Worm (Caenorhabditis elegans) whole organism, mixed stage, embryonic: ENCODE data around the gene F47B7.3.

Experiments used
- M03D4.4 ChIP-seq: sonication (generic microtip); optimal IDR thresholded peaks from 2 replicates; lab custom pipeline; 2017; ENCODE audit warnings: mild to moderate bottlenecking, missing genetic modification characterization, missing compliant biosample characterization
- bed-3 ChIP-seq: fragments of 200-800 bp; sonication (Bioruptor generic); optimal IDR thresholded peaks from 3 replicates; lab custom pipeline; 2018; ENCODE audit warnings: mild to moderate bottlenecking, missing genetic modification characterization, moderate library complexity, missing compliant biosample characterization
- blmp-1 ChIP-seq: fragments of 150-350 bp; optimal IDR thresholded peaks from 2 replicates; lab custom pipeline; 2014; ENCODE audit warnings: missing biosample characterization, missing genetic modification characterization
- ceh-39 ChIP-seq: fragments of 150-350 bp; optimal IDR thresholded peaks from 2 replicates; lab custom pipeline; 2014; ENCODE audit warnings: missing biosample characterization, missing genetic modification characterization
- ceh-83 ChIP-seq: fragments of 200-800 bp; sonication (Bioruptor generic); optimal IDR thresholded peaks from 2 replicates; lab custom pipeline; 2018; ENCODE audit warnings: mild to moderate bottlenecking, missing genetic modification characterization, missing compliant biosample characterization
- cnd-1 ChIP-seq: fragments of 200-800 bp; sonication (Bioruptor generic); optimal IDR thresholded peaks from 2 replicates; lab custom pipeline; 2018; ENCODE audit warnings: mild to moderate bottlenecking, missing genetic modification characterization, missing compliant biosample characterization
- drap-1 ChIP-seq: fragments of 200-800 bp; sonication (Bioruptor generic); optimal IDR thresholded peaks from 3 replicates; lab custom pipeline; 2018; ENCODE audit warnings: mild to moderate bottlenecking, missing genetic modification characterization, missing compliant biosample characterization
- elt-1 ChIP-seq: sonication (generic microtip); optimal IDR thresholded peaks from 2 replicates; lab custom pipeline; 2017; ENCODE audit warnings: missing genetic modification characterization, mild to moderate bottlenecking, missing compliant biosample characterization, antibody characterized with exemption, moderate library complexity, borderline replicate concordance; ENCODE audit not compliant: insufficient read depth
- elt-3 ChIP-seq: fragments of 150-350 bp; optimal IDR thresholded peaks from 2 replicates; lab custom pipeline; 2014; ENCODE audit warnings: missing biosample characterization, missing genetic modification characterization
- flh-1 ChIP-seq: fragments of 200-800 bp; sonication (Bioruptor generic); optimal IDR thresholded peaks from 2 replicates; lab custom pipeline; 2018; ENCODE audit warnings: mild to moderate bottlenecking, missing genetic modification characterization, moderate library complexity, missing compliant biosample characterization
- ham-2 ChIP-seq: fragments of 200-800 bp; sonication (Bioruptor generic); optimal IDR thresholded peaks from 2 replicates; lab custom pipeline; 2018; ENCODE audit warnings: mild to moderate bottlenecking, missing genetic modification characterization, missing compliant biosample characterization
- hlh-1 ChIP-seq: fragments of 150-350 bp; optimal IDR thresholded peaks from 2 replicates; lab custom pipeline; 2014; ENCODE audit warnings: missing biosample characterization, missing genetic modification reagents, missing genetic modification characterization
- lin-13 ChIP-seq: fragments of 150-350 bp; optimal IDR thresholded peaks from 2 replicates; lab custom pipeline; 2014; ENCODE audit warnings: missing biosample characterization, missing genetic modification characterization
- lin-32 ChIP-seq: fragments of 200-800 bp; sonication (Bioruptor generic); optimal IDR thresholded peaks from 2 replicates; lab custom pipeline; 2018; ENCODE audit warnings: mild to moderate bottlenecking, missing genetic modification characterization, missing compliant biosample characterization
- lsy-2 ChIP-seq: fragments of 150-350 bp; optimal IDR thresholded peaks from 2 replicates; lab custom pipeline; 2014; ENCODE audit warnings: missing biosample characterization, missing genetic modification characterization
- mab-5 ChIP-seq: fragments of 150-350 bp; optimal IDR thresholded peaks from 2 replicates; lab custom pipeline; 2014; ENCODE audit warnings: missing biosample characterization, missing genetic modification characterization
- mls-2 ChIP-seq: sonication (generic microtip); optimal IDR thresholded peaks from 2 replicates; lab custom pipeline; 2016; ENCODE audit warnings: mild to moderate bottlenecking, missing genetic modification characterization, moderate library complexity, missing compliant biosample characterization
- nhr-12 ChIP-seq: fragments of 150-350 bp; optimal IDR thresholded peaks from 2 replicates; lab custom pipeline; 2014; ENCODE audit warnings: missing biosample characterization, missing genetic modification characterization
- nhr-2 ChIP-seq: fragments of 150-350 bp; optimal IDR thresholded peaks from 2 replicates; lab custom pipeline; 2014; ENCODE audit warnings: missing biosample characterization, missing genetic modification characterization
- nhr-237 ChIP-seq: fragments of 150-350 bp; optimal IDR thresholded peaks from 2 replicates; lab custom pipeline; 2014; ENCODE audit warnings: missing biosample characterization, missing genetic modification characterization
- nhr-28 ChIP-seq: fragments of 150-350 bp; optimal IDR thresholded peaks from 2 replicates; lab custom pipeline; 2014; ENCODE audit warnings: missing biosample characterization, missing genetic modification characterization
- nhr-76 ChIP-seq: sonication (generic microtip); optimal IDR thresholded peaks from 2 replicates; lab custom pipeline; 2017; ENCODE audit warnings: missing biosample characterization, missing genetic modification characterization
- pha-4 ChIP-seq: fragments of 150-350 bp; optimal IDR thresholded peaks from 2 replicates; lab custom pipeline; 2018; ENCODE audit warnings: missing biosample characterization, missing genetic modification reagents, missing genetic modification characterization
- sem-2 ChIP-seq: fragments of 200-800 bp; sonication (Bioruptor generic); optimal IDR thresholded peaks from 2 replicates; lab custom pipeline; 2018; ENCODE audit warnings: mild to moderate bottlenecking, missing genetic modification characterization, missing compliant biosample characterization
- snpc-4 ChIP-seq: fragments of 150-350 bp; optimal IDR thresholded peaks from 2 replicates; lab custom pipeline; 2014; ENCODE audit warnings: missing biosample characterization, missing genetic modification characterization
- sptf-1 ChIP-seq: sonication (generic microtip); optimal IDR thresholded peaks from 2 replicates; lab custom pipeline; 2017; ENCODE audit warnings: mild to moderate bottlenecking, missing genetic modification characterization, moderate library complexity, missing compliant biosample characterization
- tbx-8 ChIP-seq: fragments of 200-800 bp; sonication (Bioruptor generic); optimal IDR thresholded peaks from 2 replicates; lab custom pipeline; 2018; ENCODE audit warnings: mild to moderate bottlenecking, missing genetic modification characterization, moderate library complexity, missing compliant biosample characterization
- unc-120 ChIP-seq: sonication (generic microtip); optimal IDR thresholded peaks from 2 replicates; lab custom pipeline; 2017; ENCODE audit warnings: missing genetic modification characterization, missing compliant biosample characterization; ENCODE audit not compliant: poor library complexity, severe bottlenecking
- unc-39 ChIP-seq: fragments of 150-350 bp; optimal IDR thresholded peaks from 2 replicates; lab custom pipeline; 2014; ENCODE audit warnings: missing biosample characterization, missing genetic modification characterization
- zip-8 ChIP-seq: fragments of 150-350 bp; optimal IDR thresholded peaks from 2 replicates; lab custom pipeline; 2014; ENCODE audit warnings: missing biosample characterization, missing genetic modification characterization
- ztf-11 ChIP-seq: fragments of 150-350 bp; optimal IDR thresholded peaks from 2 replicates; lab custom pipeline; 2014; ENCODE audit warnings: missing biosample characterization, missing genetic modification characterization

The F47B7.3 gene

DNA sequence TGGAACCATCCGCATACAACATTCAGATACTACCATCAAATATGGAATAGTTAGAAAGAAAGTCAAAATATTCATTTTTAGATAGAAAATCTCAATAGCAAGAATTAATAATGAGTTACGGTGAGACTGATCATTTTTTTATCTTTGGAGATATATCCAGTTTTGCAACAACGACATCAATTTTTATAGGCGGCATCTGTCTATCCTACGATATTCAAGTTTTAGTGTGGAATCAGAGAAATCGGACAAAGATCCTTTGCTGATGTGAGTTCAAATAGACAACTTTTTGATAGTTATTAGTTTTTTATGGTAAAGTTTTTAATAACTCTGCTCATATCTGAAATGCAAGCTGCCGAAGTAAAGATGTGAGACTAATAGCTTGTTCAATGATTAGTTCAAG is 2.4 kb upstream of the F47B7.3 start, which contains the start of gene F47B7.4:
Gene F47B7.4 (minus strand): TSS at position 101 of the 400 bp plus-strand sequence.
- TF ChIP-seq zip-8: no peak
- TF ChIP-seq sptf-1 (tag; lab: Kevin White, UChicago): no peak
- no peak for TF ChIP-seq ceh-39
- TF ChIP-seq nhr-76 (tag; lab: Kevin White, UChicago): no peak
- TF ChIP-seq elt-1 (tag; lab: Kevin White, UChicago): no peak
- no peak for TF ChIP-seq nhr-2 (tag; lab: Kevin White, UChicago)
- TF ChIP-seq unc-39 (tag; lab: Kevin White, UChicago): no peak
- TF ChIP-seq nhr-28 (tag; lab: Kevin White, UChicago): no peak
- TF ChIP-seq cnd-1 (tag; lab: Kevin White, UChicago): no peak
- TF ChIP-seq ceh-83 (GFP tag; lab: Kevin White, UChicago): no peak
- no peak for TF ChIP-seq mls-2 (tag; lab: Kevin White, UChicago)
- TF ChIP-seq M03D4.4 (tag; lab: Kevin White, UChicago): no peak
- TF ChIP-seq ham-2 (GFP tag; lab: Kevin White, UChicago): no peak
- no peak for TF ChIP-seq ztf-11 (tag; lab: Kevin White, UChicago)
- no peak for TF ChIP-seq lsy-2 (tag; lab: Kevin White, UChicago)
- no peak for TF ChIP-seq pha-4 (tag; lab: Kevin White, UChicago)
- TF ChIP-seq nhr-237 (tag; lab: Kevin White, UChicago): no peak
- TF ChIP-seq drap-1 (GFP tag; lab: Kevin White, UChicago): no peak

DNA sequence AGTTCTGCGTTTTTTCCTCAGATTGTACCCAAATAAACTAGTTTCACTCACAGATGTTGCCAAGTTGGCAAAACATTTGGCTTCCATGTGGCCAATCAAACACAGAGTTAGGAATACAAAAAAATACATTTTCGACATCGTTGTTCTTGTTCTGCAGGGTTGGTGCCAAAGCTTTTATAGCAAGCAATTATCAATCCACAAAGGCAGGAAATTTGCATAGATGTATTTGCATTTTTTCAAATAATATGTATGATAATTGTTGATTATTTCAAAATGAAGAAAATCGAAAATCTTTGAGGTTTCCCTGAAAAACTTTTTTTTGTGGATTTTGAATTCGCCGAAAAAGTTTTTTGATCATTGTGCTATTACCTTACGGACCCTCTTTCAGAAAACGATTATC is 1.8 kb downstream of the F47B7.3 start, which contains the start of gene T14G12.11:
Gene T14G12.11 (minus strand): TSS at position 138 of the 400 bp plus-strand sequence.
- no peak for TF ChIP-seq nhr-2 (tag; lab: Kevin White, UChicago)
- TF ChIP-seq lin-32 (GFP tag; lab: Kevin White, UChicago): no peak
- no peak for TF ChIP-seq ham-2 (GFP tag; lab: Kevin White, UChicago)
- TF ChIP-seq nhr-12 (tag; lab: Kevin White, UChicago): no peak
- TF ChIP-seq, all 35 proteins: peak for 0

DNA sequence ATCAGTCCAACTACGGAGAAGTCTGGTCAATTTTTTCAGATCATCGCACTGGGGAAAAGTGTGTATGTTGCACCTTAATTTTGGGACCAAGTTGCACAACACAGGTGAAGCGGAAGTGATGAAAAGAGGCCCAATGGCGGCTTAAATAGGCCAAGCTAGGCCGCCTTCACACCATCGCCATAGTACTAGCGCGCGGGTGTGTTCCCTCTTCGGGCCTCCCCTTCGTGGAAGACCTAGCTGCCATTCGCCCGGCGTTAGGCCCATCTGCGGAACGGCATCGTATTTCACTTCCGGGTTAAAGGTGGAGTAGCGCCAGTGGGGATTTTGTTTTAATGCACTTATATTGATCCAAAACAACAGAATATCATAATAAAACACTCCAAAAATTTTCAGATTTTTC is 4.4 kb downstream of the F47B7.3 start:
- TF ChIP-seq zip-8: no peak
- TF ChIP-seq lin-32 (GFP tag; lab: Kevin White, UChicago): no peak
- no peak for TF ChIP-seq nhr-237 (tag; lab: Kevin White, UChicago)
- TF ChIP-seq blmp-1 (tag; lab: Kevin White, UChicago): no peak
- TF ChIP-seq elt-3: no peak
- TF ChIP-seq elt-1 (tag; lab: Kevin White, UChicago): no peak
- no peak for TF ChIP-seq ztf-11 (tag; lab: Kevin White, UChicago)
- no peak for TF ChIP-seq unc-39 (tag; lab: Kevin White, UChicago)
- no peak for TF ChIP-seq hlh-1 (tag; lab: Kevin White, UChicago)
- no peak for TF ChIP-seq lin-13 (tag; lab: Kevin White, UChicago)
- TF ChIP-seq unc-120 (tag; lab: Kevin White, UChicago): no peak

DNA sequence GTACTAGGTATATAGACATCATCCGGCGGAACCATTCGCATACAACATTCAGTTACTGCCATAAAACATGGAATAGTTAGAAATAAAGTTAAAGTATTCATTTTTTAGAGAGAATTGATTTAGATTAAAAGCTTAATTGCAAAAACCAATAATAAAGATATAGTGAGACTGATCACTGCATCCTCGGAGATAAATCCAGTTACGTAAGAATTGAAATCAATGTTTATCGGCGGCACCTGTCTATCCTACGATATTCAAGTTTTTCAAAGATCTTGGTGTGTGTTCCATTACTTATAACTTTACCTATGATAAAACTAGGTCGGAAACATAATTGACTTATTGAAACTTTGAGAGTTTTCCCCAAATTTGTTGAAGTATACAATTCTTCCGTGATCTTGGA is 4.8 kb downstream of the F47B7.3 start, which contains the start of gene T14G12.6:
Gene T14G12.6 (minus strand): TSS at position 101 of the 400 bp plus-strand sequence.
- TF ChIP-seq nhr-2 (tag; lab: Kevin White, UChicago): no peak
- TF ChIP-seq elt-3: peak; percentile 1

DNA sequence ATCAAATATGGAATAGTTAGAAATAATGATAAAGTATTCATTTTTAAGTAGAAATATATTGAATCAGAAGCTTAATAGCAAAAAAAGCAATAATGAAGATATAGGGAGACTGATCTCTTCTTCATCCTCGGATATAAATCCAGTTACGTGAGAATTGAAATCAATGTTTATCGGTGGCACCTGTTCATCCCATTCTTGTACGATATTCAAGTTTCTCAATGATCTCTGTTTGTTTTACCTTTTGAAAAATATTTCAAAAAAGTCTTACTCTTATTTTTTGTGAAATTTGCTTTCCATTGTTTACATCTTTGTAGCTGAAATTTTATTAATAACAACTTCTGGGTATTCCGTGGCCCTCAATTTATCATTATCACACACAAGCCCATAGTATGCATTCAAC is 5.8 kb downstream of the F47B7.3 start, which contains the start of gene T14G12.12:
Gene T14G12.12 (minus strand): TSS at position 101 of the 400 bp plus-strand sequence.
- TF ChIP-seq sptf-1 (tag; lab: Kevin White, UChicago) (no peak), elt-1 (tag; lab: Kevin White, UChicago) (no peak), zip-8 (no peak), ceh-83 (GFP tag; lab: Kevin White, UChicago) (no peak), unc-120 (tag; lab: Kevin White, UChicago) (no peak), nhr-2 (tag; lab: Kevin White, UChicago) (no peak), hlh-1 (tag; lab: Kevin White, UChicago) (no peak), M03D4.4 (tag; lab: Kevin White, UChicago) (no peak), lsy-2 (tag; lab: Kevin White, UChicago) (no peak)

DNA sequence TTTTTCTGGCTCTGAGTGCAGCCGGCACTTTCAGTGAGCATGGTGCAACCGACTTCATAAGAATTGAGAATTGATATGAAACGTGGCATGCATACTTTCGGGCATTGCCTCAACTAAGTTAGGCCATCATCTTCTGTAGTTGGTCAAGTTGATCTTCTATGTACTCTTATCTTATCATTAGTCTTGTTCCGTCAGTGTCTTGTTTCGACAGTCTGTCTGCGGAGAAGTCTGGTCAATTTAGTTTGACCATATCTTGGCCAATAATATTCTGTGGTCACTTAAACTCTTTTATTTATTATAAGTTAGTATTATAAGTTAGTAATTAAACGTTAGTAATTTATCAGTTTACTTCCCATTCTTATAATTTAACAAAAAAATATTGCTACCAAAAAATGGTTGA is 8.0 kb downstream of the F47B7.3 start:
- TF ChIP-seq elt-3 (no peak), cnd-1 (tag; lab: Kevin White, UChicago) (no peak), mab-5 (no peak), snpc-4 (tag; lab: Kevin White, UChicago) (no peak), lin-13 (tag; lab: Kevin White, UChicago) (no peak), zip-8 (no peak), tbx-8 (GFP tag; lab: Kevin White, UChicago) (no peak), elt-1 (tag; lab: Kevin White, UChicago) (no peak), blmp-1 (tag; lab: Kevin White, UChicago) (no peak), flh-1 (GFP tag; lab: Kevin White, UChicago) (no peak), bed-3 (no peak), pha-4 (tag; lab: Kevin White, UChicago) (no peak), nhr-2 (tag; lab: Kevin White, UChicago) (no peak), M03D4.4 (tag; lab: Kevin White, UChicago) (no peak), lin-32 (GFP tag; lab: Kevin White, UChicago) (no peak), lsy-2 (tag; lab: Kevin White, UChicago) (no peak), ceh-83 (GFP tag; lab: Kevin White, UChicago) (no peak), nhr-237 (tag; lab: Kevin White, UChicago) (no peak), sem-2 (no peak)
